Worm (Caenorhabditis elegans): ENCODE data around the gene Y47D3B.4.

Gene Y47D3B.4

DNA sequence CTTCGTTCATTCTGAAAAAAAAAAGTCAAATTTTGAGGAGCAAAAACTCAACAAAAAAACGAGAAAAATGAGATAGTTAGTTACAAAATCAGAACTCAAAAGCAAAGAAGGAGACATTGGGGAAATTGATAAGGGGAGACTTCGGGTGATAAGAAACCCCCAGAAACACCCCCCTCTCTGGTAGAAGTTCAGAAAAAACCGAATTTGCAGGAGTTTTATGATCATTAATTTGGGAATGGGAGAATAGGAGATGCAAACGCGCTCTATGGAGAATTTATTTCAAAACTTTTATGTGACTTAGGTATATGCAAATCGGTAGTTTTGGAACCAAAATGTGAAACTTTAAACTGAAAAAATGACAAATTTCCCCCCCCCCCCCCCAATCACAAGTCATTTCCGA is 37.4 kb downstream of the Y47D3B.4 start, which contains the start of gene sbp-1:
TSS of gene sbp-1 (minus strand) at position 11 of the 400 bp plus-strand sequence.
- no peak for TF ChIP-seq W03F9.2 (tag; optimal IDR thresholded peaks at IDR 0.05)
- TF ChIP-seq him-1 (tag; optimal IDR thresholded peaks at IDR 0.05): no peak
- TF ChIP-seq dao-5 (tag; optimal IDR thresholded peaks at IDR 0.05): no peak

DNA sequence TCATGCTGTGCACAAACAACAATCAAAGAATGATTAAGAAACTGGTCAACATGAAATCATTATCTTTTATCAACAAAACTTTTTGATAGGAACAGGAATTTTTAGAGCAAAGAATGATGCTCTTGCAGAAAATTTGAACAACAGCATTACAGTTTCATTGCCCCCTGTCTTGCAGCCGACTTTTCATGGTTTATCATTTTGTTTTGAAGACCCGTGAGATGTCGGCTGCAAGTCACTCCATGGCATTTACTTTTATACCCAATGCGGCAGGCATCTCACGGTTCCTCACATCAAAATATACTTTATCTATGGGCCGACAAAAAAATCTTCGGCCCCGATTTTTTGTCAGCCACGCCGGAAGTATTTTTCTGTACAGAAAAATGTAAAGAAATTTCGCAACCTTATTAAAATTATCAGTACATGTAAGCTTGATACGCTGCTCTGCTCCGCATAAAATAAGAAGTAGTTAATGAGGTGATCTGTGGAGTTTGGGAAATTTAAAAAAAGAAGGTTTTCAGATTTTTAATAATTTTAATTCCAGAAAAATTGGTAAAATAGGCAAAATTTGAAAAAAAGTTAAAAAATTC is 38.4 kb downstream of the Y47D3B.4 start:
- no peak for TF ChIP-seq W03F9.2 (tag; optimal IDR thresholded peaks at IDR 0.05)
- no peak for TF ChIP-seq dao-5 (tag; optimal IDR thresholded peaks at IDR 0.05)
- TF ChIP-seq him-1 (tag; optimal IDR thresholded peaks at IDR 0.05): no peak

DNA sequence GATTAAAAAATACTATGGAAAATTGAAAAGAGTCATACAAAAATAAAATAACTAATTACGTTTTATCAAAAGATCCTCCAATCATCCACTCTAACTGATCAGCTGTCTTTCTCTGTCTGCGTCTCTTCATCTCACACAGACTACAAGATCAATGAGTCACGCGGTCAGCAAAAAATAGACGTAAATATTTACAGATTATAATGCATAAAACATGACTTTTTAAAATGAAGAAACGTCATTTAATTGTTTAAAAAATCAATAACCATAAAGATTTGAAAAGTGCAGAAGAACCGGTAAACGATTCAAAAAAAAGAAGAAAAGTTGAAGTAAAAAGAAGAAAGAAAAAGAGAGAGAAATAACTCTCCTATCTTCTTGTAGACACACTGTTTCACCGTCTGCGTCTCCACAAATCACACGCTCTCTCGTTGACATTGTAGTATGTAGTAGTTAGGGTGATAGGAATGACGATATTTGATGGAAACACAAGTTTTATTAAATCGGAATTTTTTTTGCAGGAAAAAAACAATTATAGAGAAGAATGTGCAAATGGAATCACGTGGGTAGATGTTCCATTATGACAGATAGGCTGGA is 39.7 kb downstream of the Y47D3B.4 start:
- TF ChIP-seq W03F9.2 (tag; optimal IDR thresholded peaks at IDR 0.05) (peak; percentile 43), him-1 (tag; optimal IDR thresholded peaks at IDR 0.05) (no peak), dao-5 (tag; optimal IDR thresholded peaks at IDR 0.05) (no peak)

DNA sequence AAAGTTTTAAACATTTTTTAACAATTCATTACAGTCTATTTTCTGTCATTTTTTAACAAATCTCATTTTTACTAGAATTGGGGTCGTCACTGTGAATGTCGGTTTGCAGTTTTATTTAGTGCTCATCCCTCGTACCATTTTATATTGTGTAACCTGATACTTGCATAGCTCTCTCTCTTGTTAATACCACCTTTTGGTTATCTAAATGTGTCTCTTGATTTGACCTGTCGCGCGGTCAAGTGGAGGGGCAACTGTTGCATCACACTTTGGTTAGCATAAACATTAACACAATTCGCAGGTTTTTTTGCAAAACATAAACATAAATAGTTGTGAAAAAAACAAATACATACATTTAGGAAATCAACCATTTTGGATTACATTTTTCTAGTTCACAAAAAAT is 41.7 kb downstream of the Y47D3B.4 start:
- TF ChIP-seq dao-5 (tag; optimal IDR thresholded peaks at IDR 0.05) (no peak), him-1 (tag; optimal IDR thresholded peaks at IDR 0.05) (no peak), W03F9.2 (tag; optimal IDR thresholded peaks at IDR 0.05) (no peak)

DNA sequence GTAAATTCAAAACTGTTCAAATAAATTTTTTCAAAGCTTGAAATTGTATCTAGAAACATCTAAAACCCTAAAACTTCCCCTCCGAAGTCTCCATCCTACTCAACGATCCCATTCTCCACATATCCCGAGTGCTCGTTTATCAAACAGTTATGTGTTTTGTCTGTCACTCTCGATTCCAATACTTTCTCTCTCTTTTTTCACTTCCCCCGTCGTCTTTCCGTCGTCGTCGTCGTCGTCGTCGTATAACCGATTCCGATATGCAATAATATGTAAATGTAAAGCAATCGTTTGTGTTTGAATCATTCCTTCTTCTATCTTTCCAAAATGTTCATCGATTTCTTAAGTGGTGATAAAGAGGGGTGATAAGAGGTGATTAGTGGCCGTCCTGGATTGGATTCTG is 43.2 kb downstream of the Y47D3B.4 start:
- TF ChIP-seq dao-5 (tag; optimal IDR thresholded peaks at IDR 0.05): no peak
- TF ChIP-seq him-1 (tag; optimal IDR thresholded peaks at IDR 0.05): no peak
- TF ChIP-seq W03F9.2 (tag; optimal IDR thresholded peaks at IDR 0.05): no peak

DNA sequence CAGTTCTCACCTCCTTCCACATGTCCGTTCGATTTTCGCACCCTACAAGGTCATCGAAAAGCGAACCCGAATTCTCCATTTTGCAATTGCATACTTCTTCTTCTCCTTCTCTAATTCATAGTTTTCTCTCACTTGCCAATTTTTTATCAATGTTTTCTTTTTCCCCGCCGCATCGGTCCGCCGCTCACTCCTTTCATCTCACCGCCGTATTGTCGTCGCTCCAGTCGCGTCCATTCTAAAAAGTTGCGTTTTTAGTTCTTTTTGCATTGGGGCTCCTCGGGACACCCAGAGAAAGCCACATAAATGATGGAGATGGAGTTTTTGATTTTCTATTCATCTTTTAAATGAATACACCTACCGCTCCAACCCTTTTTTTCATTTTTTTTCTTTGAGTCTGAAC is 46.2 kb downstream of the Y47D3B.4 start:
- TF ChIP-seq dao-5 (tag; optimal IDR thresholded peaks at IDR 0.05) (no peak), him-1 (tag; optimal IDR thresholded peaks at IDR 0.05) (no peak), W03F9.2 (tag; optimal IDR thresholded peaks at IDR 0.05) (no peak)

DNA sequence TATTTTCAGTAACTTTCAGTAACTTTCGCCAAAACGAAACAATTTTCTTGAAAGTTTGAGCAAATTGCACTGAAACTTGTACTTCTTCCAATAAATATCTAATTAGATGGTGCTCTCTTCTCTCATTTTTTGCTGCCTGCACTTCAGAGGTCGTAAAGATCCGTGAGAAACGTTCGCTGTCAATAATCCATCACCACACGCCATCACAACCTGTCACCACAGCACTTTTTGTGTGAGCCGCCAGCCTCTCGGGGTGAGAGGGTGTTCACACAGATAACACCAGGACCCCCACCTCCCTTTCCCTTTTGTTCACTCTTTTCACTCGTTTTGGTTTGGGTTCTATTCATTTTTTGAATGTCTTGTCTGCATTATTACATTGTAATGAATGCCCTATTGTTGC is 47.4 kb downstream of the Y47D3B.4 start:
- no peak for TF ChIP-seq him-1 (tag; optimal IDR thresholded peaks at IDR 0.05)
- no peak for TF ChIP-seq W03F9.2 (tag; optimal IDR thresholded peaks at IDR 0.05)
- no peak for TF ChIP-seq dao-5 (tag; optimal IDR thresholded peaks at IDR 0.05)

DNA sequence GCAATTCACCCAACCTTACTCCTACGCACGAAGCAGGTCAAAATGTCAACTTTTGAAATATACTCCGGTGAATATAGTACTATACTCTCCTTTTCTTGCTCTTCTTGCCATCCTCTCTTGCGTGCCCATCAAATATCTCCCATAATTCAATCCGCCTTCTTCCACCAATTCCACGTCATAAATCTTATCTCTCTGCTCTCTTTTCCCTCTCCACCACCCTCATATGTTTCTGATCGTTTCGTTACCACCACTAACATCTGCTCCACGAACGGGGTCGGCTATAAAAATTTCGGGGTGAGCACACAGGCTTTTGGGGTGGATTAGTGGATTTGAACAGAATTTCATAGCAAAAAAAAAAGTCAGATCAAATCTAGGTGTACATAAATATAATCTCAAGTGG is 48.8 kb downstream of the Y47D3B.4 start:
- TF ChIP-seq dao-5 (tag; optimal IDR thresholded peaks at IDR 0.05) (no peak), W03F9.2 (tag; optimal IDR thresholded peaks at IDR 0.05) (no peak), him-1 (tag; optimal IDR thresholded peaks at IDR 0.05) (no peak)

ce11 chrIII:11456577-11456976 is 51.4 kb downstream of the Y47D3B.4 start, which contains the start of gene plr-1:
Gene plr-1, plus strand, starts transcription at chrIII:11456877.
- TF ChIP-seq W03F9.2 (tag; optimal IDR thresholded peaks at IDR 0.05) (no peak), him-1 (tag; optimal IDR thresholded peaks at IDR 0.05) (no peak)

ce11 chrIII:11457911-11458310 is 52.8 kb downstream of the Y47D3B.4 start:
- TF ChIP-seq W03F9.2 (tag; optimal IDR thresholded peaks at IDR 0.05) (no peak), him-1 (tag; optimal IDR thresholded peaks at IDR 0.05) (no peak), dao-5 (tag; optimal IDR thresholded peaks at IDR 0.05) (no peak)

DNA sequence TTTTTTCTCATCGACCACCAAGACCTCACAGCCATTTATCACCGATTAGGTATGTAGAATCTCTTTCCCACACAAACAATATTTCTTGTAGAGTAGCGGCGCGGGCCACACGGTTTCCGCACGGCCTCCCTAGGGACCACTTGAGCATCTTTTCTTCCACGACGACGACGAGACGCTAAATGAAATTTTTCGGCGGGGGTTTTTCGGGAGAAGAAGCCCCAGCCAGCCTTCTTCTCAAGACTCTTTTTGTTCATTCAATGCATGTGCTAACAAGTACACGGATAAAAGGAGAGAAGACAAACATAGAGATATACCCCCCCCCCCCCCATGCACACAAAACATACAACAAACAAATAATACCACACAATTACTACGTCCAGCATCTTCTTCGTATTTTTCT is 53.9 kb downstream of the Y47D3B.4 start:
- TF ChIP-seq W03F9.2 (tag; optimal IDR thresholded peaks at IDR 0.05): no peak
- TF ChIP-seq him-1 (tag; optimal IDR thresholded peaks at IDR 0.05): no peak
- TF ChIP-seq dao-5 (tag; optimal IDR thresholded peaks at IDR 0.05): no peak

All from whole organism, L4/young adult.